Fruit fly (Drosophila melanogaster) whole organism, embryonic: ENCODE measurements around the gene kdn.

ENCODE experiments used
- Antp ChIP-seq: fragments of 200-800 bp; sonication (Bioruptor generic); optimal IDR thresholded peaks from 3 replicates; lab custom pipeline; 2016; ENCODE audit warnings: missing biosample characterization, missing genetic modification characterization
- Atf6 ChIP-seq: fragments of 200-800 bp; sonication (Bioruptor generic); IDR thresholded peaks from 2 replicates; pipeline ENCODE4 v1.3.6; 2022; ENCODE audit warnings: missing biosample characterization, missing genetic modification characterization
- CG10147 ChIP-seq: fragments of 200-800 bp; sonication (Bioruptor generic); optimal IDR thresholded peaks from 2 replicates; lab custom pipeline; 2019; ENCODE audit warnings: missing biosample characterization, mild to moderate bottlenecking, missing genetic modification characterization, moderate library complexity
- CG11085 ChIP-seq: fragments of 200-800 bp; sonication (Bioruptor generic); IDR thresholded peaks from 2 replicates; pipeline ENCODE4 v1.3.6; 2022; ENCODE audit warnings: missing biosample characterization, missing genetic modification characterization
- CG11247 ChIP-seq: fragments of 200-800 bp; sonication (Bioruptor generic); IDR thresholded peaks from 2 replicates; pipeline ENCODE4 v1.3.6; 2022; ENCODE audit warnings: missing biosample characterization, missing genetic modification characterization
- CG11398 ChIP-seq: fragments of 200-800 bp; sonication (Bioruptor generic); optimal IDR thresholded peaks from 2 replicates; lab custom pipeline; 2016; ENCODE audit warnings: missing biosample characterization, missing genetic modification characterization
- CG12155 ChIP-seq: fragments of 200-800 bp; sonication (Bioruptor generic); optimal IDR thresholded peaks from 3 replicates; lab custom pipeline; 2016; ENCODE audit warnings: missing biosample characterization, missing genetic modification characterization
- CG13123 ChIP-seq: fragments of 200-800 bp; sonication (Bioruptor generic); optimal IDR thresholded peaks from 2 replicates; lab custom pipeline; 2016; ENCODE audit warnings: missing biosample characterization, missing genetic modification characterization
- CG13424 ChIP-seq: fragments of 200-800 bp; sonication (Bioruptor generic); optimal IDR thresholded peaks from 2 replicates; lab custom pipeline; 2019; ENCODE audit warnings: missing biosample characterization, mild to moderate bottlenecking, missing genetic modification characterization, moderate library complexity
- CG13624 ChIP-seq: fragments of 200-800 bp; sonication (Bioruptor generic); optimal IDR thresholded peaks from 2 replicates; lab custom pipeline; 2016; ENCODE audit warnings: missing biosample characterization, missing genetic modification characterization
- CG14860 ChIP-seq: fragments of 200-800 bp; sonication (Bioruptor generic); IDR thresholded peaks from 3 replicates; pipeline ENCODE4 v1.3.6; 2022; ENCODE audit warnings: missing biosample characterization, missing genetic modification characterization; ENCODE audit not compliant: partially characterized antibody
- CG15514 ChIP-seq: fragments of 200-800 bp; sonication (Bioruptor generic); optimal IDR thresholded peaks from 3 replicates; lab custom pipeline; 2017; ENCODE audit warnings: missing biosample characterization, missing genetic modification characterization, mild to moderate bottlenecking, moderate library complexity, missing genetic modification reagents
- CG4424 ChIP-seq: fragments of 200-800 bp; sonication (Bioruptor generic); optimal IDR thresholded peaks from 3 replicates; lab custom pipeline; 2016; ENCODE audit warnings: missing biosample characterization, missing genetic modification characterization
- CG4707 ChIP-seq: fragments of 200-800 bp; sonication (Bioruptor generic); optimal IDR thresholded peaks from 2 replicates; lab custom pipeline; 2018; ENCODE audit warnings: missing biosample characterization, mild to moderate bottlenecking, missing genetic modification characterization, moderate library complexity
- CG6683 ChIP-seq: fragments of 200-800 bp; sonication (Bioruptor generic); optimal IDR thresholded peaks from 2 replicates; lab custom pipeline; 2017; ENCODE audit warnings: missing biosample characterization, mild to moderate bottlenecking, missing genetic modification characterization, missing genetic modification reagents
- CG6854 ChIP-seq: fragments of 200-800 bp; sonication (Bioruptor generic); optimal IDR thresholded peaks from 3 replicates; lab custom pipeline; 2017; ENCODE audit warnings: missing biosample characterization, mild to moderate bottlenecking, missing genetic modification characterization
- CG7786 ChIP-seq: fragments of 200-800 bp; sonication (Bioruptor generic); optimal IDR thresholded peaks from 2 replicates; lab custom pipeline; 2016; ENCODE audit warnings: missing biosample characterization, missing genetic modification characterization
- CG8944 ChIP-seq: fragments of 200-800 bp; sonication (Bioruptor generic); optimal IDR thresholded peaks from 3 replicates; lab custom pipeline; 2016; ENCODE audit warnings: missing biosample characterization, missing genetic modification characterization
- CG9609 ChIP-seq: fragments of 200-800 bp; sonication (Bioruptor generic); optimal IDR thresholded peaks from 3 replicates; lab custom pipeline; 2016; ENCODE audit warnings: missing biosample characterization, missing genetic modification characterization
- CG9727 ChIP-seq: fragments of 200-800 bp; sonication (Bioruptor generic); optimal IDR thresholded peaks from 3 replicates; lab custom pipeline; 2017; ENCODE audit warnings: missing biosample characterization, mild to moderate bottlenecking, missing genetic modification characterization
- Camta ChIP-seq: fragments of 200-800 bp; sonication (Bioruptor generic); optimal IDR thresholded peaks from 2 replicates; lab custom pipeline; 2016; ENCODE audit warnings: missing biosample characterization, missing genetic modification characterization
- CrebB ChIP-seq: fragments of 200-800 bp; sonication (Bioruptor generic); optimal IDR thresholded peaks from 3 replicates; lab custom pipeline; 2018; ENCODE audit warnings: missing biosample characterization, mild to moderate bottlenecking, missing genetic modification characterization
- Dip2 ChIP-seq: fragments of 200-800 bp; sonication (Bioruptor generic); IDR thresholded peaks from 2 replicates; pipeline ENCODE4 v1.3.6; 2022; ENCODE audit warnings: missing biosample characterization, missing genetic modification characterization
- Elba2 ChIP-seq: fragments of 200-800 bp; sonication (Bioruptor generic); optimal IDR thresholded peaks from 3 replicates; lab custom pipeline; 2016; ENCODE audit warnings: missing biosample characterization, missing genetic modification characterization
- Fer3 ChIP-seq: fragments of 200-800 bp; sonication (Bioruptor generic); optimal IDR thresholded peaks from 2 replicates; lab custom pipeline; 2018; ENCODE audit warnings: missing biosample characterization, mild to moderate bottlenecking, missing genetic modification characterization, moderate library complexity
- GATAe ChIP-seq: fragments of 200-800 bp; sonication (Bioruptor generic); conservative IDR thresholded peaks from 2 replicates; pipeline ENCODE4 v1.3.6; 2022; ENCODE audit warnings: missing biosample characterization, missing genetic modification characterization
- HLH4C ChIP-seq: fragments of 200-800 bp; sonication (Bioruptor generic); IDR thresholded peaks from 3 replicates; pipeline ENCODE4 v1.3.6; 2022; ENCODE audit warnings: missing biosample characterization, missing genetic modification characterization; ENCODE audit not compliant: partially characterized antibody
- Hmr ChIP-seq: fragments of 200-800 bp; sonication (Bioruptor generic); optimal IDR thresholded peaks from 3 replicates; lab custom pipeline; 2017; ENCODE audit warnings: mild to moderate bottlenecking, missing biosample characterization, missing genetic modification reagents, missing genetic modification characterization
- Mad ChIP-seq: fragments of 200-800 bp; sonication (Bioruptor generic); optimal IDR thresholded peaks from 2 replicates; lab custom pipeline; 2016; ENCODE audit warnings: missing biosample characterization, missing genetic modification characterization
- Ptx1 ChIP-seq: fragments of 200-800 bp; sonication (Bioruptor generic); IDR thresholded peaks from 2 replicates; pipeline ENCODE4 v1.3.6; 2022; ENCODE audit warnings: missing biosample characterization, missing genetic modification characterization
- Tbp ChIP-seq: fragments of >200 bp; optimal IDR thresholded peaks from 2 replicates; lab custom pipeline; 2018; ENCODE audit warnings: missing biosample characterization, missing genetic modification characterization
- ato ChIP-seq: fragments of 200-800 bp; sonication (Bioruptor generic); IDR thresholded peaks from 2 replicates; pipeline ENCODE4 v1.3.6; 2022; ENCODE audit warnings: missing biosample characterization, missing genetic modification characterization; ENCODE audit not compliant: partially characterized antibody
- cato ChIP-seq: fragments of 200-800 bp; sonication (Bioruptor generic); optimal IDR thresholded peaks from 2 replicates; lab custom pipeline; 2016; ENCODE audit warnings: missing biosample characterization, missing genetic modification characterization, borderline replicate concordance
- chn ChIP-seq: fragments of 200-800 bp; sonication (Bioruptor generic); optimal IDR thresholded peaks from 2 replicates; lab custom pipeline; 2016; ENCODE audit warnings: missing biosample characterization, missing genetic modification characterization
- crc ChIP-seq: fragments of 200-800 bp; sonication (Bioruptor generic); optimal IDR thresholded peaks from 2 replicates; lab custom pipeline; 2016; ENCODE audit warnings: missing biosample characterization, missing genetic modification characterization
- croc ChIP-seq: fragments of 200-800 bp; sonication (Bioruptor generic); conservative IDR thresholded peaks from 3 replicates; pipeline ENCODE4 v1.3.6; 2022; ENCODE audit warnings: missing biosample characterization, missing genetic modification characterization
- dm ChIP-seq: fragments of 200-800 bp; sonication (Bioruptor generic); optimal IDR thresholded peaks from 3 replicates; lab custom pipeline; 2016; ENCODE audit warnings: missing biosample characterization, missing genetic modification characterization
- eve ChIP-seq, 2 experiments: fragments of >200 bp; optimal IDR thresholded peaks; 2 replicates each; lab custom pipeline; 2017; ENCODE audit warnings: missing biosample characterization in 2 of 2, missing genetic modification characterization in 2 of 2
- fd3F ChIP-seq: fragments of 200-800 bp; sonication (Bioruptor generic); optimal IDR thresholded peaks from 2 replicates; lab custom pipeline; 2018; ENCODE audit warnings: missing biosample characterization, mild to moderate bottlenecking, missing genetic modification characterization, moderate library complexity
- fd96Cb ChIP-seq: fragments of 200-800 bp; sonication (Bioruptor generic); optimal IDR thresholded peaks from 2 replicates; lab custom pipeline; 2018; ENCODE audit warnings: missing biosample characterization, mild to moderate bottlenecking, missing genetic modification characterization, moderate library complexity
- gcm2 ChIP-seq: fragments of 200-800 bp; sonication (Bioruptor generic); optimal IDR thresholded peaks from 2 replicates; lab custom pipeline; 2016; ENCODE audit warnings: missing biosample characterization, missing genetic modification characterization
- ind ChIP-seq: fragments of 200-800 bp; sonication (Bioruptor generic); optimal IDR thresholded peaks from 3 replicates; lab custom pipeline; 2016; ENCODE audit warnings: missing biosample characterization, missing genetic modification characterization
- jing ChIP-seq: fragments of 200-800 bp; sonication (Bioruptor generic); optimal IDR thresholded peaks from 2 replicates; lab custom pipeline; 2018; ENCODE audit warnings: missing biosample characterization, mild to moderate bottlenecking, missing genetic modification characterization
- nerfin-1 ChIP-seq: fragments of 200-800 bp; sonication (Bioruptor generic); optimal IDR thresholded peaks from 3 replicates; lab custom pipeline; 2019; ENCODE audit warnings: missing biosample characterization, mild to moderate bottlenecking, missing genetic modification characterization, moderate library complexity
- org-1 ChIP-seq: fragments of 200-800 bp; sonication (Bioruptor generic); optimal IDR thresholded peaks from 2 replicates; lab custom pipeline; 2017; ENCODE audit warnings: missing biosample characterization, missing genetic modification characterization
- otp ChIP-seq: fragments of 200-800 bp; sonication (Bioruptor generic); IDR thresholded peaks from 3 replicates; pipeline ENCODE4, ENCODE4 v1.3.6; 2022; ENCODE audit warnings: missing biosample characterization, missing genetic modification characterization
- phol ChIP-seq: fragments of 200-800 bp; sonication (Bioruptor generic); optimal IDR thresholded peaks from 3 replicates; lab custom pipeline; 2018; ENCODE audit warnings: missing biosample characterization, mild to moderate bottlenecking, missing genetic modification characterization, moderate library complexity
- slbo ChIP-seq: fragments of 200-800 bp; sonication (Bioruptor generic); IDR thresholded peaks from 2 replicates; pipeline ENCODE4 v1.3.6; 2022; ENCODE audit warnings: missing biosample characterization, missing genetic modification characterization
- unc-4 ChIP-seq: fragments of 200-800 bp; sonication (Bioruptor generic); IDR thresholded peaks from 2 replicates; pipeline ENCODE4 v1.3.6; 2022; ENCODE audit warnings: missing biosample characterization, missing genetic modification characterization; ENCODE audit not compliant: partially characterized antibody
- vvl ChIP-seq: fragments of 200-800 bp; sonication (Bioruptor generic); IDR thresholded peaks from 2 replicates; pipeline ENCODE4 v1.3.6; 2022; ENCODE audit warnings: missing biosample characterization, missing genetic modification characterization
- z ChIP-seq: fragments of 200-800 bp; sonication (Bioruptor generic); IDR thresholded peaks from 3 replicates; pipeline ENCODE4 v1.3.6; 2022; ENCODE audit warnings: missing biosample characterization, missing genetic modification characterization

kdn gene

DNA sequence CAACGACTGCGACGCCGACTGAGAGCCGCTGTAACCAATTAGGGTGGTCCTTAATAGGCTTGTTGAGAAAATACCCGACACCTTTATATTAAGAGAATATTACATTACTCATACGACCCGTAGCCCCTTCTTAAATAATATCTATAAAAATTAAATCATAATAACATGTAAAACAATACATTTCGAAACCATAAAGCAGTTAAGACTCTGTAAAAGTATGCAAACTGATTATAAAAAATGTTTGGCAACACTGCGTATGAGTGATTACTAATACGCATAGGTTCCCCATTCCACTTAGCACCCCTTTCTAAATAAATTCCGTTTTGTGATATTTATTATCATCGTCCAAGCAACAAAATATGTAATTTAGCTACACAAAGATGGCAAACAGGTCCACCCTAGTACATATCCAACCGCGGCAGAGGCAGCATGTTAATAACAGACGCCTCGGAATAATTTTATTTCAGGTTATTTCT lies 9.8 kb upstream of the kdn start (continued):
- TF ChIP-seq CG11398 (no peak), CG10147 (GFP tag; lab: Kevin White, UChicago) (peak; percentile 91), CG15514 (GFP tag; lab: Kevin White, UChicago) (peak; percentile 58), CG11085 (GFP tag; lab: Robert Waterston, UW) (peak; percentile 51; the same call in 1 of the 2 replicates), slbo (no peak; the same call in none of the 2 replicates), Atf6 (GFP tag; lab: Robert Waterston, UW) (peak; percentile 82), Mad (GFP tag; lab: Kevin White, UChicago) (no peak), CG9609 (GFP tag; lab: Kevin White, UChicago) (no peak), CG4707 (GFP tag; lab: Kevin White, UChicago) (peak; percentile 29), org-1 (peak; percentile 82), nerfin-1 (peak; percentile 73), ind (GFP tag; lab: Kevin White, UChicago) (peak; percentile 74), CG9727 (peak; percentile 80), GATAe (GFP tag; lab: Robert Waterston, UW) (no peak), CG13424 (tag; lab: Kevin White, UChicago) (peak; percentile 86), Camta (GFP tag; lab: Kevin White, UChicago) (no peak), ato (GFP tag; lab: Robert Waterston, UW) (no peak), chn (GFP tag; lab: Kevin White, UChicago) (no peak), Antp (GFP tag; lab: Kevin White, UChicago) (peak; percentile 3), crc (GFP tag; lab: Kevin White, UChicago) (peak; percentile 13), jing (GFP tag; lab: Kevin White, UChicago) (peak; percentile 9), CG6683 (peak; percentile 57), cato (GFP tag; lab: Kevin White, UChicago) (no peak), phol (tag; lab: Kevin White, UChicago) (peak; percentile 82), CG8944 (GFP tag; lab: Kevin White, UChicago) (no peak), unc-4 (GFP tag; lab: Robert Waterston, UW) (no peak), fd3F (GFP tag; lab: Kevin White, UChicago) (peak; percentile 66), CG14860 (no peak), HLH4C (GFP tag; lab: Robert Waterston, UW) (no peak), otp (GFP tag; lab: Robert Waterston, UW) (no peak), Fer3 (peak; percentile 62), vvl (peak; percentile 52; the same call in 1 of the 2 replicates), CG13123 (peak; percentile 13), z (GFP tag; lab: Robert Waterston, UW) (no peak), Hmr (peak; percentile 87), Tbp (no peak), CG12155 (GFP tag; lab: Kevin White, UChicago) (peak; percentile 43), Dip2 (GFP tag; lab: Robert Waterston, UW) (no peak), dm (GFP tag; lab: Kevin White, UChicago) (no peak), CG4424 (GFP tag; lab: Kevin White, UChicago) (peak; percentile 68), fd96Cb (peak; percentile 67), Ptx1 (GFP tag; lab: Robert Waterston, UW) (peak; percentile 67), gcm2 (peak; percentile 27), CG6854 (GFP tag; lab: Kevin White, UChicago) (peak; percentile 74), CG7786 (GFP tag; lab: Kevin White, UChicago) (peak; percentile 33), Elba2 (no peak), croc (GFP tag; lab: Robert Waterston, UW) (peak; percentile 35; the same call in 1 of the 3 replicates), CG11247 (GFP tag; lab: Robert Waterston, UW) (no peak), CG13624 (peak; percentile 25), eve (GFP tag; optimal IDR thresholded peaks at IDR 0.05; lab: Kevin White, UChicago) (no peak), CrebB (tag; lab: Kevin White, UChicago) (peak; percentile 39)
